Fruit fly (Drosophila melanogaster) whole organism, embryonic: ENCODE data around the gene CG13407.

Experiments
- Adf1 ChIP-seq: fragments of 200-800 bp; sonication (Bioruptor generic); IDR thresholded peaks from 2 replicates; pipeline ENCODE4 v1.3.6; 2022; ENCODE audit warnings: missing biosample characterization, missing genetic modification characterization
- B-H2 ChIP-seq: fragments of 200-800 bp; sonication (Bioruptor generic); optimal IDR thresholded peaks from 2 replicates; lab custom pipeline; 2018; ENCODE audit warnings: missing biosample characterization, mild to moderate bottlenecking, missing genetic modification characterization
- CG10366 ChIP-seq: fragments of 200-800 bp; sonication (Bioruptor generic); IDR thresholded peaks from 2 replicates; pipeline ENCODE4 v1.3.6; 2022; ENCODE audit warnings: missing biosample characterization, missing genetic modification characterization
- CG10565 ChIP-seq: fragments of 200-800 bp; sonication (Bioruptor generic); optimal IDR thresholded peaks from 3 replicates; lab custom pipeline; 2016; ENCODE audit warnings: missing biosample characterization, mild to moderate bottlenecking, missing genetic modification characterization
- CG11085 ChIP-seq: fragments of 200-800 bp; sonication (Bioruptor generic); IDR thresholded peaks from 2 replicates; pipeline ENCODE4 v1.3.6; 2022; ENCODE audit warnings: missing biosample characterization, missing genetic modification characterization
- CG11456 ChIP-seq: fragments of 200-800 bp; sonication (Bioruptor generic); IDR thresholded peaks from 3 replicates; pipeline ENCODE4 v1.3.6; 2022; ENCODE audit warnings: missing biosample characterization, missing genetic modification characterization
- CG15269 ChIP-seq: fragments of 200-800 bp; sonication (Bioruptor generic); optimal IDR thresholded peaks from 2 replicates; lab custom pipeline; 2018; ENCODE audit warnings: missing biosample characterization, mild to moderate bottlenecking, missing genetic modification characterization, moderate library complexity
- CG16779 ChIP-seq: fragments of 200-800 bp; sonication (Bioruptor generic); IDR thresholded peaks from 2 replicates; pipeline ENCODE4 v1.3.6; 2022; ENCODE audit warnings: missing biosample characterization, missing genetic modification characterization
- CG17328 ChIP-seq: fragments of 200-800 bp; sonication (Bioruptor generic); IDR thresholded peaks from 2 replicates; pipeline ENCODE4 v1.3.6; 2022; ENCODE audit warnings: missing biosample characterization, missing genetic modification characterization
- CG17361 ChIP-seq: fragments of 200-800 bp; sonication (Bioruptor generic); IDR thresholded peaks from 3 replicates; pipeline ENCODE4 v1.3.6; 2022; ENCODE audit warnings: missing biosample characterization, missing genetic modification characterization
- CG1792 ChIP-seq: fragments of 200-800 bp; sonication (Bioruptor generic); optimal IDR thresholded peaks from 2 replicates; lab custom pipeline; 2016; ENCODE audit warnings: missing biosample characterization, missing genetic modification characterization
- CG30431 ChIP-seq: fragments of 200-800 bp; sonication (Bioruptor generic); optimal IDR thresholded peaks from 2 replicates; lab custom pipeline; 2017; ENCODE audit warnings: missing biosample characterization, missing genetic modification characterization
- CG3163 ChIP-seq: fragments of 200-800 bp; sonication (Bioruptor generic); optimal IDR thresholded peaks from 3 replicates; lab custom pipeline; 2016; ENCODE audit warnings: missing biosample characterization, missing genetic modification characterization
- CG34224 ChIP-seq: fragments of 200-800 bp; sonication (Bioruptor generic); IDR thresholded peaks from 3 replicates; pipeline ENCODE4 v1.3.6; 2022; ENCODE audit warnings: missing biosample characterization, missing genetic modification characterization; ENCODE audit not compliant: partially characterized antibody
- CG5180 ChIP-seq: fragments of 200-800 bp; sonication (Bioruptor generic); optimal IDR thresholded peaks from 3 replicates; lab custom pipeline; 2017; ENCODE audit warnings: missing biosample characterization, missing genetic modification characterization, mild to moderate bottlenecking, moderate library complexity, missing genetic modification reagents
- CG6654 ChIP-seq: fragments of 200-800 bp; sonication (Bioruptor generic); optimal IDR thresholded peaks from 2 replicates; lab custom pipeline; 2017; ENCODE audit warnings: missing biosample characterization, mild to moderate bottlenecking, missing genetic modification characterization
- CG6683 ChIP-seq: fragments of 200-800 bp; sonication (Bioruptor generic); optimal IDR thresholded peaks from 2 replicates; lab custom pipeline; 2017; ENCODE audit warnings: missing biosample characterization, mild to moderate bottlenecking, missing genetic modification characterization, missing genetic modification reagents
- CG7556 ChIP-seq: fragments of 200-800 bp; sonication (Bioruptor generic); optimal IDR thresholded peaks from 2 replicates; lab custom pipeline; 2017; ENCODE audit warnings: missing biosample characterization, mild to moderate bottlenecking, missing genetic modification characterization
- CG8359 ChIP-seq: fragments of 200-800 bp; sonication (Bioruptor generic); optimal IDR thresholded peaks from 2 replicates; lab custom pipeline; 2017; ENCODE audit warnings: missing biosample characterization, mild to moderate bottlenecking, missing genetic modification characterization, borderline replicate concordance
- CG8388 ChIP-seq: fragments of 200-800 bp; sonication (Bioruptor generic); optimal IDR thresholded peaks from 2 replicates; lab custom pipeline; 2019; ENCODE audit warnings: missing biosample characterization, mild to moderate bottlenecking, missing genetic modification characterization, moderate library complexity
- Drgx ChIP-seq: fragments of 200-800 bp; sonication (Bioruptor generic); IDR thresholded peaks from 2 replicates; pipeline ENCODE4 v1.3.6; 2022; ENCODE audit warnings: missing biosample characterization, missing genetic modification characterization
- E2f1 ChIP-seq: fragments of 200-800 bp; sonication (Bioruptor generic); IDR thresholded peaks from 2 replicates; pipeline ENCODE4 v1.3.6; 2022; ENCODE audit warnings: missing biosample characterization, missing genetic modification characterization
- ERR ChIP-seq: fragments of 200-800 bp; sonication (Bioruptor generic); optimal IDR thresholded peaks from 2 replicates; lab custom pipeline; 2016; ENCODE audit warnings: missing biosample characterization, missing genetic modification characterization
- Eip74EF ChIP-seq, 2 experiments: fragments of 200-800 bp in 1 of 2; fragments of >200 bp in 1 of 2; sonication (Bioruptor generic) in 1 of 2; optimal IDR thresholded peaks; 2 replicates each; lab custom pipeline; 2017 to 2019; ENCODE audit warnings: missing biosample characterization in 2 of 2, missing genetic modification characterization in 2 of 2, mild to moderate bottlenecking in 1 of 2, moderate library complexity in 1 of 2
- Elba2 ChIP-seq: fragments of 200-800 bp; sonication (Bioruptor generic); optimal IDR thresholded peaks from 3 replicates; lab custom pipeline; 2016; ENCODE audit warnings: missing biosample characterization, missing genetic modification characterization
- H2.0 ChIP-seq: fragments of 200-800 bp; sonication (Bioruptor generic); IDR thresholded peaks from 2 replicates; pipeline ENCODE4 v1.3.6; 2022; ENCODE audit warnings: missing biosample characterization, missing genetic modification characterization
- HmgD ChIP-seq: fragments of 200-800 bp; sonication (Bioruptor generic); optimal IDR thresholded peaks from 3 replicates; lab custom pipeline; 2016; ENCODE audit warnings: missing biosample characterization, missing genetic modification characterization
- Hmx ChIP-seq: fragments of 200-800 bp; sonication (Bioruptor generic); optimal IDR thresholded peaks from 2 replicates; lab custom pipeline; 2016; ENCODE audit warnings: missing biosample characterization, missing genetic modification characterization
- Trl ChIP-seq, 3 experiments: fragments of >200 bp in 2 of 3; fragments of 200-800 bp in 1 of 3; sonication (Bioruptor generic) in 1 of 3; optimal IDR thresholded peaks; 2 replicates in 1 of 3; 3 replicates in 2 of 3; lab custom pipeline; 2016 to 2017; ENCODE audit warnings: missing biosample characterization in 1 of 3, missing genetic modification characterization in 1 of 3
- bab2 ChIP-seq: fragments of 200-800 bp; sonication (Bioruptor generic); optimal IDR thresholded peaks from 2 replicates; lab custom pipeline; 2016; ENCODE audit warnings: missing biosample characterization, missing genetic modification characterization
- chif ChIP-seq, 2 experiments: fragments of 200-800 bp; sonication (Bioruptor generic); optimal IDR thresholded peaks; 3 replicates each; lab custom pipeline; 2016; ENCODE audit warnings: missing biosample characterization in 2 of 2, missing genetic modification characterization in 2 of 2
- crc ChIP-seq: fragments of 200-800 bp; sonication (Bioruptor generic); optimal IDR thresholded peaks from 2 replicates; lab custom pipeline; 2016; ENCODE audit warnings: missing biosample characterization, missing genetic modification characterization
- esg ChIP-seq: fragments of 200-800 bp; sonication (Bioruptor generic); conservative IDR thresholded peaks from 2 replicates; pipeline ENCODE4 v1.3.6; 2022; ENCODE audit warnings: missing biosample characterization, missing genetic modification characterization
- ewg ChIP-seq: fragments of 200-800 bp; sonication (Bioruptor generic); optimal IDR thresholded peaks from 3 replicates; lab custom pipeline; 2017; ENCODE audit warnings: mild to moderate bottlenecking, missing biosample characterization, missing genetic modification reagents, missing genetic modification characterization
- gcm ChIP-seq: fragments of 200-800 bp; sonication (Bioruptor generic); optimal IDR thresholded peaks from 2 replicates; lab custom pipeline; 2019; ENCODE audit warnings: missing biosample characterization, mild to moderate bottlenecking, missing genetic modification characterization, moderate library complexity
- lab ChIP-seq: fragments of 200-800 bp; sonication (Bioruptor generic); optimal IDR thresholded peaks from 3 replicates; lab custom pipeline; 2017; ENCODE audit warnings: missing biosample characterization, missing genetic modification characterization, mild to moderate bottlenecking, moderate library complexity, missing genetic modification reagents
- nerfin-2 ChIP-seq: fragments of 200-800 bp; sonication (Bioruptor generic); IDR thresholded peaks from 2 replicates; pipeline ENCODE4 v1.3.6; 2022; ENCODE audit warnings: missing biosample characterization, missing genetic modification characterization; ENCODE audit not compliant: partially characterized antibody
- pfk ChIP-seq: fragments of 200-800 bp; sonication (Bioruptor generic); optimal IDR thresholded peaks from 2 replicates; lab custom pipeline; 2018; ENCODE audit warnings: missing biosample characterization, mild to moderate bottlenecking, missing genetic modification characterization, moderate library complexity
- psq ChIP-seq: fragments of 200-800 bp; sonication (Bioruptor generic); optimal IDR thresholded peaks from 2 replicates; lab custom pipeline; 2017; ENCODE audit warnings: missing biosample characterization, missing genetic modification characterization
- pum ChIP-seq: fragments of 200-800 bp; sonication (Bioruptor generic); optimal IDR thresholded peaks from 2 replicates; lab custom pipeline; 2016; ENCODE audit warnings: missing biosample characterization, missing genetic modification characterization
- salm ChIP-seq: fragments of 200-800 bp; sonication (Bioruptor generic); optimal IDR thresholded peaks from 2 replicates; lab custom pipeline; 2018; ENCODE audit warnings: missing biosample characterization, mild to moderate bottlenecking, missing genetic modification characterization
- scrt ChIP-seq: fragments of 200-800 bp; sonication (Bioruptor generic); optimal IDR thresholded peaks from 2 replicates; lab custom pipeline; 2018; ENCODE audit warnings: missing biosample characterization, mild to moderate bottlenecking, missing genetic modification characterization, moderate library complexity
- sqz ChIP-seq: fragments of 200-800 bp; sonication (Bioruptor generic); optimal IDR thresholded peaks from 3 replicates; lab custom pipeline; 2018; ENCODE audit warnings: missing biosample characterization, mild to moderate bottlenecking, missing genetic modification characterization
- sr ChIP-seq: fragments of 200-800 bp; sonication (Bioruptor generic); IDR thresholded peaks from 3 replicates; pipeline ENCODE4 v1.3.6; 2022; ENCODE audit warnings: missing biosample characterization, missing genetic modification characterization
- ssp ChIP-seq: fragments of 200-800 bp; sonication (Bioruptor generic); IDR thresholded peaks from 2 replicates; pipeline ENCODE4 v1.3.6; 2022; ENCODE audit warnings: missing biosample characterization, missing genetic modification characterization
- sug ChIP-seq: fragments of 200-800 bp; optimal IDR thresholded peaks from 2 replicates; lab custom pipeline; 2019; ENCODE audit warnings: missing biosample characterization, mild to moderate bottlenecking, missing genetic modification characterization, moderate library complexity
- tap ChIP-seq: fragments of 200-800 bp; optimal IDR thresholded peaks from 3 replicates; lab custom pipeline; 2019; ENCODE audit warnings: missing biosample characterization, mild to moderate bottlenecking, missing genetic modification characterization, moderate library complexity
- tll ChIP-seq, 2 experiments: fragments of 200-800 bp in 1 of 2; fragments of >200 bp in 1 of 2; sonication (Bioruptor generic) in 1 of 2; optimal IDR thresholded peaks; 2 replicates each; lab custom pipeline; 2017 to 2019; ENCODE audit warnings: missing biosample characterization in 2 of 2, missing genetic modification characterization in 2 of 2, mild to moderate bottlenecking in 1 of 2, moderate library complexity in 1 of 2
- wek ChIP-seq: fragments of 200-800 bp; sonication (Bioruptor generic); optimal IDR thresholded peaks from 3 replicates; lab custom pipeline; 2018; ENCODE audit warnings: missing biosample characterization, mild to moderate bottlenecking, missing genetic modification characterization, moderate library complexity
- zfh2 ChIP-seq: fragments of 200-800 bp; sonication (Bioruptor generic); optimal IDR thresholded peaks from 2 replicates; lab custom pipeline; 2016; ENCODE audit warnings: missing biosample characterization, missing genetic modification characterization

The CG13407 gene

dm6 chr3R:22139113-22139512, 35.9 kb downstream of the CG13407 start (continued):
- TF ChIP-seq CG15269 (tag; lab: Kevin White, UChicago) = peak; percentile 34
- TF ChIP-seq CG3163 (GFP tag; lab: Kevin White, UChicago) = peak; percentile 16
- no peak for TF ChIP-seq CG34224 (GFP tag; lab: Robert Waterston, UW)
- TF ChIP-seq wek = no peak
- TF ChIP-seq CG11456 (GFP tag; lab: Robert Waterston, UW) = peak; percentile 68; the same call in 2 of the 3 replicates
- peak; percentile 60 for TF ChIP-seq CG8388
- TF ChIP-seq bab2 = peak; percentile 64
- no peak for TF ChIP-seq Eip74EF (GFP tag; optimal IDR thresholded peaks at IDR 0.05; lab: Kevin White, UChicago)
- TF ChIP-seq CG10565 (GFP tag; lab: Kevin White, UChicago) = peak; percentile 38
- peak; percentile 66 for TF ChIP-seq esg
- TF ChIP-seq E2f1 (GFP tag; lab: Robert Waterston, UW) = peak; percentile 80
- TF ChIP-seq CG16779 (GFP tag; lab: Robert Waterston, UW) = no peak
- TF ChIP-seq sug (tag; lab: Kevin White, UChicago) = no peak
- no peak for TF ChIP-seq zfh2 (GFP tag; lab: Kevin White, UChicago)
- TF ChIP-seq lab (GFP tag; lab: Kevin White, UChicago) = peak; percentile 60
- TF ChIP-seq CG6683 (GFP tag; lab: Kevin White, UChicago) = peak; percentile 61
- peak; percentile 16 for TF ChIP-seq CG6654 (GFP tag; lab: Kevin White, UChicago)
- no peak for TF ChIP-seq CG1792 (GFP tag; lab: Kevin White, UChicago)
- 0 out of 2 replicates have a peak, but pooled peaks have one; percentile 23 for TF ChIP-seq CG11085 (GFP tag; lab: Robert Waterston, UW)
- TF ChIP-seq CG30431 (GFP tag; lab: Kevin White, UChicago) = peak; percentile 71
- TF ChIP-seq Trl (optimal IDR thresholded peaks at IDR 0.05; lab: Kevin White, UChicago) = no peak
- peak; percentile 65 for TF ChIP-seq Trl (GFP tag; optimal IDR thresholded peaks at IDR 0.05; lab: Kevin White, UChicago)
- TF ChIP-seq gcm (GFP tag; lab: Kevin White, UChicago) = peak; percentile 45
- no peak for TF ChIP-seq scrt (GFP tag; lab: Kevin White, UChicago)
- TF ChIP-seq Elba2 = no peak
- peak; percentile 70 for TF ChIP-seq CG17361 (GFP tag; lab: Robert Waterston, UW)
- no peak for TF ChIP-seq Adf1 (GFP tag; lab: Robert Waterston, UW)
- TF ChIP-seq sr (GFP tag; lab: Robert Waterston, UW) = no peak
- peak; percentile 3 for TF ChIP-seq sqz (GFP tag; lab: Kevin White, UChicago)
- TF ChIP-seq salm (tag; lab: Kevin White, UChicago) = peak; percentile 30
- TF ChIP-seq tap (tag; lab: Kevin White, UChicago) = peak; percentile 31
- TF ChIP-seq HmgD = peak; percentile 4
- peak; percentile 26 for TF ChIP-seq CG8359 (GFP tag; lab: Kevin White, UChicago)
- TF ChIP-seq ERR (GFP tag; lab: Kevin White, UChicago) = no peak
- peak; percentile 38 for TF ChIP-seq crc (GFP tag; lab: Kevin White, UChicago)
- TF ChIP-seq H2.0 = peak; percentile 76
- peak; percentile 72 to 74 for TF ChIP-seq chif (GFP tag; optimal IDR thresholded peaks at IDR 0.05; lab: Kevin White, UChicago)
- TF ChIP-seq ssp (GFP tag; lab: Robert Waterston, UW) = peak; percentile 66
- no peak for TF ChIP-seq nerfin-2
- TF ChIP-seq ewg (GFP tag; lab: Kevin White, UChicago) = peak; percentile 51
- TF ChIP-seq CG5180 (GFP tag; lab: Kevin White, UChicago) = peak; percentile 23
- peak; percentile 65 for TF ChIP-seq pum (GFP tag; lab: Kevin White, UChicago)
- peak; percentile 72 for TF ChIP-seq CG10366
- peak; percentile 82 for TF ChIP-seq CG17328 (GFP tag; lab: Robert Waterston, UW)
- no peak for TF ChIP-seq tll (GFP tag; optimal IDR thresholded peaks at IDR 0.05; lab: Kevin White, UChicago)
- peak; percentile 4 for TF ChIP-seq psq
- TF ChIP-seq Drgx = peak; percentile 85
- TF ChIP-seq Hmx (GFP tag; lab: Kevin White, UChicago) = no peak
- peak; percentile 49 for TF ChIP-seq CG7556 (GFP tag; lab: Kevin White, UChicago)
- no peak for TF ChIP-seq pfk (GFP tag; lab: Kevin White, UChicago)
- TF ChIP-seq B-H2 = no peak
